Worm (Caenorhabditis elegans) whole organism, L4 larva: ENCODE data around the gene tra-3.

ENCODE experiments used
- F26F4.8 ChIP-seq: fragments of 200-800 bp; sonication (Bioruptor generic); conservative IDR thresholded peaks from 2 replicates; pipeline ENCODE4 v1.3.6; 2022; ENCODE audit warnings: missing genetic modification characterization, missing compliant biosample characterization
- F49E8.2 ChIP-seq: sonication (generic microtip); optimal IDR thresholded peaks from 2 replicates; lab custom pipeline; 2016; ENCODE audit warnings: missing compliant biosample characterization, mild to moderate bottlenecking, missing genetic modification characterization, borderline replicate concordance
- ceh-82 ChIP-seq: sonication (generic microtip); optimal IDR thresholded peaks from 2 replicates; lab custom pipeline; 2017; ENCODE audit warnings: missing biosample characterization, missing genetic modification characterization
- jun-1 ChIP-seq: fragments of 150-350 bp; optimal IDR thresholded peaks from 2 replicates; lab custom pipeline; 2014; ENCODE audit warnings: missing biosample characterization, missing genetic modification reagents, missing genetic modification characterization
- lin-15B ChIP-seq: fragments of 150-350 bp; sonication (generic microtip); optimal IDR thresholded peaks from 3 replicates; lab custom pipeline; 2014; ENCODE audit warnings: missing biosample characterization, missing genetic modification characterization
- lir-3 ChIP-seq: sonication (generic microtip); optimal IDR thresholded peaks from 2 replicates; lab custom pipeline; 2016; ENCODE audit warnings: mild to moderate bottlenecking, missing genetic modification characterization, missing compliant biosample characterization
- mdl-1 ChIP-seq, 2 experiments: fragments of 150-350 bp in 1 of 2; sonication (generic microtip) in 1 of 2; optimal IDR thresholded peaks; 2 replicates each; lab custom pipeline; 2014 to 2017; ENCODE audit warnings: missing biosample characterization in 2 of 2, missing genetic modification characterization in 2 of 2
- mdt-29 ChIP-seq: fragments of 200-800 bp; sonication (Bioruptor generic); IDR thresholded peaks from 2 replicates; pipeline ENCODE4 v1.3.6; 2022; ENCODE audit warnings: missing genetic modification reagents, missing genetic modification characterization, missing compliant biosample characterization
- nhr-25 ChIP-seq: sonication (generic microtip); optimal IDR thresholded peaks from 2 replicates; lab custom pipeline; 2017; ENCODE audit warnings: missing genetic modification characterization, mild to moderate bottlenecking, missing compliant biosample characterization, antibody characterized with exemption, moderate library complexity, borderline replicate concordance; ENCODE audit not compliant: insufficient read depth
- pha-4 ChIP-seq, 2 experiments: fragments of 150-350 bp in 1 of 2; fragments of 200-800 bp in 1 of 2; sonication (Bioruptor generic) in 1 of 2; IDR thresholded peaks in 1 of 2; optimal IDR thresholded peaks in 1 of 2; 2 replicates each; pipeline versions ENCODE4 v1.3.6 to Lab custom; 2014 to 2022; ENCODE audit warnings: missing genetic modification characterization in 2 of 2, missing genetic modification reagents in 2 of 2, missing biosample characterization in 1 of 2, missing compliant biosample characterization in 1 of 2
- snpc-4 ChIP-seq: fragments of 150-350 bp; optimal IDR thresholded peaks from 2 replicates; lab custom pipeline; 2014; ENCODE audit warnings: missing biosample characterization, missing genetic modification characterization
- spr-3 ChIP-seq: fragments of 200-800 bp; sonication (Bioruptor generic); optimal IDR thresholded peaks from 2 replicates; lab custom pipeline; 2018; ENCODE audit warnings: mild to moderate bottlenecking, missing genetic modification characterization, missing compliant biosample characterization
- unc-62 ChIP-seq, 3 experiments: fragments of 150-350 bp in 1 of 3; sonication (generic microtip); optimal IDR thresholded peaks in 2 of 3; peaks in 1 of 3; 1 replicate in 1 of 3; 2 replicates in 2 of 3; lab custom pipeline; 2014 to 2017; ENCODE audit warnings: missing biosample characterization in 3 of 3, missing genetic modification characterization in 3 of 3, missing genetic modification reagents in 3 of 3, missing genotype in 1 of 3
- zip-2 ChIP-seq: fragments of 150-350 bp; optimal IDR thresholded peaks from 2 replicates; lab custom pipeline; 2014; ENCODE audit warnings: missing biosample characterization, missing genetic modification characterization

- TF ChIP-seq pha-4 (GFP tag; IDR thresholded peaks at IDR 0.05; lab: Robert Waterston, UW) (no peak), pha-4 (tag; optimal IDR thresholded peaks at IDR 0.05; lab: Kevin White, UChicago) (no peak), F26F4.8 (GFP tag; lab: Robert Waterston, UW) (no peak), snpc-4 (tag; lab: Kevin White, UChicago) (no peak), jun-1 (tag; lab: Kevin White, UChicago) (no peak), mdt-29 (GFP tag; lab: Robert Waterston, UW) (no peak), F49E8.2 (tag; lab: Kevin White, UChicago) (no peak), spr-3 (GFP tag; lab: Kevin White, UChicago) (no peak), ceh-82 (tag; lab: Kevin White, UChicago) (no peak), zip-2 (tag; lab: Kevin White, UChicago) (no peak), mdl-1 (tag; optimal IDR thresholded peaks at IDR 0.05; lab: Kevin White, UChicago) (no peak), lin-15B (no peak), lir-3 (tag; lab: Kevin White, UChicago) (no peak), nhr-25 (tag; lab: Kevin White, UChicago) (peak; percentile 11), unc-62 (GFP tag; optimal IDR thresholded peaks at IDR 0.05 in 1 of 2; lab: Kevin White, UChicago) (peak in 1 of 2 experiments; percentile 62), unc-62 (tag; optimal IDR thresholded peaks at IDR 0.05; lab: Kevin White, UChicago) (no peak)
Observed at ce11 chrIV:14389070-14389469, 54.9 kb downstream of the tra-3 start.
